Fruit fly (Drosophila melanogaster) whole organism, embryonic: ENCODE results near the gene RhoGEF4.
A peak's percentile ranks its signal among the peaks of the same experiment; 100 is the strongest.

Experiments used
- Bdp1 ChIP-seq: fragments of 200-800 bp; sonication (Bioruptor generic); optimal IDR thresholded peaks from 3 replicates; lab custom pipeline; 2016; ENCODE audit warnings: missing biosample characterization, missing genetic modification characterization
- CG10959 ChIP-seq: fragments of 200-800 bp; sonication (Bioruptor generic); IDR thresholded peaks from 2 replicates; pipeline ENCODE4 v1.3.6; 2022; ENCODE audit warnings: missing biosample characterization, missing genetic modification characterization
- CG11093 ChIP-seq: fragments of 200-800 bp; sonication (Bioruptor generic); IDR thresholded peaks from 3 replicates; pipeline ENCODE4 v1.3.6; 2022; ENCODE audit warnings: missing biosample characterization, missing genetic modification characterization
- CG12744 ChIP-seq: fragments of 200-800 bp; sonication (Bioruptor generic); optimal IDR thresholded peaks from 2 replicates; lab custom pipeline; 2016; ENCODE audit warnings: missing biosample characterization, missing genetic modification characterization
- CG13296 ChIP-seq: fragments of 200-800 bp; sonication (Bioruptor generic); optimal IDR thresholded peaks from 3 replicates; lab custom pipeline; 2018; ENCODE audit warnings: missing biosample characterization, mild to moderate bottlenecking, missing genetic modification characterization
- CG14441 ChIP-seq: fragments of 200-800 bp; sonication (Bioruptor generic); IDR thresholded peaks from 2 replicates; pipeline ENCODE4 v1.3.6; 2022; ENCODE audit warnings: missing biosample characterization, missing genetic modification characterization
- CG14860 ChIP-seq: fragments of 200-800 bp; sonication (Bioruptor generic); IDR thresholded peaks from 3 replicates; pipeline ENCODE4 v1.3.6; 2022; ENCODE audit warnings: missing biosample characterization, missing genetic modification characterization; ENCODE audit not compliant: partially characterized antibody
- CG15479 ChIP-seq: fragments of 200-800 bp; sonication (Bioruptor generic); optimal IDR thresholded peaks from 3 replicates; lab custom pipeline; 2019; ENCODE audit warnings: missing biosample characterization, mild to moderate bottlenecking, missing genetic modification characterization, moderate library complexity
- CG15514 ChIP-seq: fragments of 200-800 bp; sonication (Bioruptor generic); optimal IDR thresholded peaks from 3 replicates; lab custom pipeline; 2017; ENCODE audit warnings: missing biosample characterization, missing genetic modification characterization, mild to moderate bottlenecking, moderate library complexity, missing genetic modification reagents
- CG17568 ChIP-seq: fragments of 200-800 bp; sonication (Bioruptor generic); optimal IDR thresholded peaks from 2 replicates; lab custom pipeline; 2018; ENCODE audit warnings: missing biosample characterization, mild to moderate bottlenecking, missing genetic modification characterization, moderate library complexity
- CG1832 ChIP-seq: fragments of 200-800 bp; sonication (Bioruptor generic); optimal IDR thresholded peaks from 2 replicates; lab custom pipeline; 2017; ENCODE audit warnings: missing biosample characterization, mild to moderate bottlenecking, missing genetic modification characterization, inconsistent platforms
- CG34422 ChIP-seq: fragments of 200-800 bp; sonication (Bioruptor generic); IDR thresholded peaks from 3 replicates; pipeline ENCODE4 v1.3.6; 2022; ENCODE audit warnings: missing biosample characterization, missing genetic modification characterization
- CG6654 ChIP-seq: fragments of 200-800 bp; sonication (Bioruptor generic); optimal IDR thresholded peaks from 2 replicates; lab custom pipeline; 2017; ENCODE audit warnings: missing biosample characterization, mild to moderate bottlenecking, missing genetic modification characterization
- CG6765 ChIP-seq: fragments of 200-800 bp; sonication (Bioruptor generic); optimal IDR thresholded peaks from 3 replicates; lab custom pipeline; 2017; ENCODE audit warnings: missing biosample characterization, mild to moderate bottlenecking, missing genetic modification characterization
- CG7786 ChIP-seq: fragments of 200-800 bp; sonication (Bioruptor generic); optimal IDR thresholded peaks from 2 replicates; lab custom pipeline; 2016; ENCODE audit warnings: missing biosample characterization, missing genetic modification characterization
- CG9932 ChIP-seq: fragments of 200-800 bp; sonication (Bioruptor generic); IDR thresholded peaks from 2 replicates; pipeline ENCODE4 v1.3.6; 2022; ENCODE audit warnings: missing biosample characterization, missing genetic modification characterization
- Deaf1 ChIP-seq: fragments of 200-800 bp; optimal IDR thresholded peaks from 3 replicates; lab custom pipeline; 2019; ENCODE audit warnings: missing biosample characterization, mild to moderate bottlenecking, missing genetic modification characterization, moderate library complexity
- Dfd ChIP-seq, 2 experiments: fragments of >200 bp; optimal IDR thresholded peaks; 2 replicates each; lab custom pipeline; 2017; ENCODE audit warnings: missing biosample characterization in 2 of 2, missing genetic modification characterization in 2 of 2
- Drgx ChIP-seq: fragments of 200-800 bp; sonication (Bioruptor generic); IDR thresholded peaks from 2 replicates; pipeline ENCODE4 v1.3.6; 2022; ENCODE audit warnings: missing biosample characterization, missing genetic modification characterization
- Ets65A ChIP-seq: fragments of 200-800 bp; sonication (Bioruptor generic); peaks from one replicate; lab custom pipeline; 2016; ENCODE audit warnings: missing biosample characterization, missing genetic modification characterization
- Ets97D ChIP-seq: fragments of 200-800 bp; sonication (Bioruptor generic); optimal IDR thresholded peaks from 3 replicates; lab custom pipeline; 2016; ENCODE audit warnings: missing biosample characterization, missing genetic modification characterization
- H15 ChIP-seq: fragments of 200-800 bp; sonication (Bioruptor generic); IDR thresholded peaks from 3 replicates; pipeline ENCODE4 v1.3.6; 2022; ENCODE audit warnings: missing biosample characterization, missing genetic modification characterization
- HHEX ChIP-seq: fragments of 200-800 bp; sonication (Bioruptor generic); optimal IDR thresholded peaks from 3 replicates; lab custom pipeline; 2017; ENCODE audit warnings: missing biosample characterization, mild to moderate bottlenecking, missing genetic modification characterization, missing genetic modification reagents
- HLH54F ChIP-seq: fragments of 200-800 bp; sonication (Bioruptor generic); optimal IDR thresholded peaks from 3 replicates; lab custom pipeline; 2016; ENCODE audit warnings: missing biosample characterization, missing genetic modification characterization
- HmgD ChIP-seq: fragments of 200-800 bp; sonication (Bioruptor generic); optimal IDR thresholded peaks from 3 replicates; lab custom pipeline; 2016; ENCODE audit warnings: missing biosample characterization, missing genetic modification characterization
- Hmr ChIP-seq: fragments of 200-800 bp; sonication (Bioruptor generic); optimal IDR thresholded peaks from 3 replicates; lab custom pipeline; 2017; ENCODE audit warnings: mild to moderate bottlenecking, missing biosample characterization, missing genetic modification reagents, missing genetic modification characterization
- Hr3 ChIP-seq: fragments of 200-800 bp; sonication (Bioruptor generic); optimal IDR thresholded peaks from 3 replicates; lab custom pipeline; 2016; ENCODE audit warnings: missing biosample characterization, missing genetic modification characterization
- MESR4 ChIP-seq: fragments of 200-800 bp; sonication (Bioruptor generic); optimal IDR thresholded peaks from 2 replicates; lab custom pipeline; 2018; ENCODE audit warnings: missing biosample characterization, mild to moderate bottlenecking, missing genetic modification characterization, moderate library complexity
- Neu2 ChIP-seq: fragments of 200-800 bp; sonication (Bioruptor generic); optimal IDR thresholded peaks from 3 replicates; lab custom pipeline; 2016; ENCODE audit warnings: missing biosample characterization, missing genetic modification characterization, borderline replicate concordance
- Opbp ChIP-seq: fragments of 200-800 bp; sonication (Bioruptor generic); IDR thresholded peaks from 3 replicates; pipeline ENCODE4 v1.3.6; 2022; ENCODE audit warnings: missing biosample characterization, missing genetic modification characterization; ENCODE audit not compliant: partially characterized antibody
- Optix ChIP-seq: fragments of 200-800 bp; sonication (Bioruptor generic); IDR thresholded peaks from 3 replicates; pipeline ENCODE4 v1.3.6; 2022; ENCODE audit warnings: missing biosample characterization, missing genetic modification characterization
- Poxn ChIP-seq: fragments of 200-800 bp; sonication (Bioruptor generic); IDR thresholded peaks from 2 replicates; pipeline ENCODE4 v1.3.6; 2022; ENCODE audit warnings: missing biosample characterization, missing genetic modification characterization
- Sry-δ ChIP-seq: fragments of 200-800 bp; sonication (Bioruptor generic); optimal IDR thresholded peaks from 2 replicates; lab custom pipeline; 2016; ENCODE audit warnings: missing biosample characterization, missing genetic modification characterization
- btn ChIP-seq: fragments of 200-800 bp; sonication (Bioruptor generic); optimal IDR thresholded peaks from 2 replicates; lab custom pipeline; 2016; ENCODE audit warnings: missing biosample characterization, missing genetic modification characterization
- cwo ChIP-seq: fragments of 200-800 bp; sonication (Bioruptor generic); optimal IDR thresholded peaks from 3 replicates; lab custom pipeline; 2017; ENCODE audit warnings: missing biosample characterization, missing genetic modification characterization, mild to moderate bottlenecking, moderate library complexity, missing genetic modification reagents
- en ChIP-seq: fragments of 200-800 bp; sonication (Bioruptor generic); optimal IDR thresholded peaks from 2 replicates; lab custom pipeline; 2016; ENCODE audit warnings: missing biosample characterization, missing genetic modification characterization
- gcm2 ChIP-seq: fragments of 200-800 bp; sonication (Bioruptor generic); optimal IDR thresholded peaks from 2 replicates; lab custom pipeline; 2016; ENCODE audit warnings: missing biosample characterization, missing genetic modification characterization
- grau ChIP-seq: fragments of 200-800 bp; optimal IDR thresholded peaks from 3 replicates; lab custom pipeline; 2019; ENCODE audit warnings: missing biosample characterization, mild to moderate bottlenecking, missing genetic modification characterization, moderate library complexity
- h ChIP-seq: fragments of >200 bp; optimal IDR thresholded peaks from 2 replicates; lab custom pipeline; 2017
- insv ChIP-seq, 2 experiments: fragments of 200-800 bp; sonication (Bioruptor generic); optimal IDR thresholded peaks; 3 replicates each; lab custom pipeline; 2016 to 2018; ENCODE audit warnings: missing biosample characterization in 2 of 2, missing genetic modification characterization in 2 of 2
- klu ChIP-seq: fragments of 200-800 bp; sonication (Bioruptor generic); IDR thresholded peaks from 2 replicates; pipeline ENCODE4 v1.3.6; 2022; ENCODE audit warnings: missing biosample characterization, missing genetic modification characterization
- nerfin-1 ChIP-seq: fragments of 200-800 bp; sonication (Bioruptor generic); optimal IDR thresholded peaks from 3 replicates; lab custom pipeline; 2019; ENCODE audit warnings: missing biosample characterization, mild to moderate bottlenecking, missing genetic modification characterization, moderate library complexity
- sd ChIP-seq: fragments of 200-800 bp; sonication (Bioruptor generic); optimal IDR thresholded peaks from 3 replicates; lab custom pipeline; 2018; ENCODE audit warnings: missing biosample characterization, mild to moderate bottlenecking, missing genetic modification characterization, moderate library complexity
- sim ChIP-seq: fragments of 200-800 bp; sonication (Bioruptor generic); IDR thresholded peaks from 2 replicates; pipeline ENCODE4 v1.3.6; 2022; ENCODE audit warnings: missing biosample characterization, missing genetic modification characterization
- slbo ChIP-seq: fragments of 200-800 bp; sonication (Bioruptor generic); IDR thresholded peaks from 2 replicates; pipeline ENCODE4 v1.3.6; 2022; ENCODE audit warnings: missing biosample characterization, missing genetic modification characterization
- slou ChIP-seq: fragments of 200-800 bp; sonication (Bioruptor generic); optimal IDR thresholded peaks from 3 replicates; lab custom pipeline; 2016; ENCODE audit warnings: missing biosample characterization, missing genetic modification characterization
- stc ChIP-seq: fragments of 200-800 bp; sonication (Bioruptor generic); IDR thresholded peaks from 2 replicates; pipeline ENCODE4 v1.3.6; 2022; ENCODE audit warnings: missing biosample characterization, missing genetic modification characterization
- unpg ChIP-seq: fragments of 200-800 bp; sonication (Bioruptor generic); optimal IDR thresholded peaks from 3 replicates; lab custom pipeline; 2018; ENCODE audit warnings: missing biosample characterization, mild to moderate bottlenecking, missing genetic modification characterization, moderate library complexity
- vfl ChIP-seq: fragments of 200-800 bp; sonication (Bioruptor generic); optimal IDR thresholded peaks from 2 replicates; lab custom pipeline; 2016; ENCODE audit warnings: missing biosample characterization, missing genetic modification characterization
- vnd ChIP-seq: fragments of 200-800 bp; sonication (Bioruptor generic); IDR thresholded peaks from 3 replicates; pipeline ENCODE4 v1.3.6; 2022; ENCODE audit warnings: missing biosample characterization, missing genetic modification characterization; ENCODE audit not compliant: partially characterized antibody

RhoGEF4 gene

DNA sequence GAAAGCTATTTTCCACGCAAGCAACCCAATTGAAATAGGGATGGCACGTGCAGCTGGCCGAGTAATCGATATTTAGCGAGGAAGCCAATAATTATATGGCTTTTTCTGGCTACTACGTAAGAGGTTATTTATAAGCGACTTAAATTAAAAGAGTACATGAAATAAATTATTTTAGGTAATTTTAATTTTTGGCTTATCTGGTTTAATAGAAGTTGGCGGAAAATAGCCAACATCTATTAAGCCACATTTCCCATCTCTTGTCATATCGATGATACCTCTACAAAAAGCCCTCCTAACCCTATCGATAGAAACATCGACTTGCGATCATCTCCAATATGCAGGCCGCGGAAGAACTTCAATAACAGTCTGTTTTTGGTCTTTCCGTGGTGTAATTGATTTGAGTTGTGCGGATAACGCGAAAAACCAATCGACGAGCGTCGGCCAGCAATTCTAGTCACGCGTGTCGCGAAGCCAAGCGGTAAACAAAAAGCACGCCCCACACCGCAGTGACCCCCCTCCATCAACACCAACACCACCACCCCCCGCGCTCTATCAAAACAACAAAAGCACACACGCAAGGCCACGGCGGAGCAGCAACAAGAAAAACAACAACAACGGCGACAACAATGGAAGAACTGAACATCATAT is 24.9 kb upstream of the RhoGEF4 start, which contains the start of the genes Srp19 and qm (continued):
- TF ChIP-seq sim (GFP tag; lab: Robert Waterston, UW) (0 out of 2 replicates have a peak, but pooled peaks have one; percentile 31), CG11093 (GFP tag; lab: Robert Waterston, UW) (no peak), Optix (peak; percentile 29; the same call in 1 of the 3 replicates), unpg (peak; percentile 42), CG9932 (GFP tag; lab: Robert Waterston, UW) (peak; percentile 78), Neu2 (GFP tag; lab: Kevin White, UChicago) (no peak), vfl (GFP tag; lab: Kevin White, UChicago) (peak; percentile 54), Bdp1 (GFP tag; lab: Kevin White, UChicago) (no peak), CG6654 (GFP tag; lab: Kevin White, UChicago) (no peak), klu (GFP tag; lab: Robert Waterston, UW) (peak; percentile 61; the same call in 1 of the 2 replicates), CG34422 (GFP tag; lab: Robert Waterston, UW) (peak; percentile 86; the same call in 2 of the 3 replicates), h (lab: Kevin White, UChicago) (no peak), CG14441 (GFP tag; lab: Robert Waterston, UW) (no peak), HmgD (GFP tag; lab: Kevin White, UChicago) (no peak), CG15514 (GFP tag; lab: Kevin White, UChicago) (peak; percentile 64), Sry-δ (GFP tag; lab: Kevin White, UChicago) (peak; percentile 94), Opbp (peak; percentile 50; the same call in 2 of the 3 replicates), en (GFP tag; lab: Kevin White, UChicago) (no peak), CG7786 (GFP tag; lab: Kevin White, UChicago) (peak; percentile 10), slbo (GFP tag; lab: Robert Waterston, UW) (peak; percentile 67; the same call in 1 of the 2 replicates), CG13296 (no peak), Poxn (no peak), Hr3 (peak; percentile 57), Hmr (peak; percentile 62), cwo (peak; percentile 36), CG14860 (GFP tag; lab: Robert Waterston, UW) (peak; percentile 77; the same call in 2 of the 3 replicates), sd (tag; lab: Kevin White, UChicago) (peak; percentile 33), CG15479 (GFP tag; lab: Kevin White, UChicago) (no peak), nerfin-1 (tag; lab: Kevin White, UChicago) (no peak), vnd (GFP tag; lab: Robert Waterston, UW) (peak; percentile 85), gcm2 (no peak), CG10959 (GFP tag; lab: Robert Waterston, UW) (no peak; the same call in 1 of the 2 replicates), H15 (GFP tag; lab: Robert Waterston, UW) (no peak; the same call in 2 of the 3 replicates), Drgx (GFP tag; lab: Robert Waterston, UW) (no peak), HLH54F (GFP tag; lab: Kevin White, UChicago) (peak; percentile 47), Ets97D (GFP tag; lab: Kevin White, UChicago) (peak; percentile 51), btn (no peak), HHEX (GFP tag; lab: Kevin White, UChicago) (no peak), insv (GFP tag; optimal IDR thresholded peaks at IDR 0.05; lab: Kevin White, UChicago) (peak in 1 of 2 experiments; percentile 23), Ets65A (GFP tag; lab: Kevin White, UChicago) (peak; percentile 97), grau (tag; lab: Kevin White, UChicago) (peak; percentile 20), CG17568 (GFP tag; lab: Kevin White, UChicago) (no peak), stc (GFP tag; lab: Robert Waterston, UW) (peak; percentile 19; the same call in 1 of the 2 replicates), Deaf1 (peak; percentile 2), MESR4 (GFP tag; lab: Kevin White, UChicago) (peak; percentile 71), CG6765 (GFP tag; lab: Kevin White, UChicago) (peak; percentile 43), CG1832 (no peak), slou (GFP tag; lab: Kevin White, UChicago) (peak; percentile 8), CG12744 (GFP tag; lab: Kevin White, UChicago) (peak; percentile 13), Dfd (GFP tag; optimal IDR thresholded peaks at IDR 0.05; lab: Kevin White, UChicago) (no peak)
